Fruit fly (Drosophila melanogaster) whole organism, adult: ENCODE measurements around the gene CG10116.

Experiments
- CG7045 ChIP-seq: fragments of 200-800 bp; sonication (Bioruptor generic); optimal IDR thresholded peaks from 2 replicates; lab custom pipeline; 2017; ENCODE audit warnings: missing biosample characterization, mild to moderate bottlenecking, missing genetic modification characterization
- Hr96 ChIP-seq: fragments of 200-800 bp; sonication (Bioruptor generic); optimal IDR thresholded peaks from 2 replicates; lab custom pipeline; 2016; ENCODE audit warnings: missing biosample characterization, missing genetic modification characterization
- ovo ChIP-seq: fragments of 200-800 bp; sonication (Bioruptor generic); optimal IDR thresholded peaks from 2 replicates; lab custom pipeline; 2016; ENCODE audit warnings: missing biosample characterization, missing genetic modification characterization

- TF ChIP-seq Hr96 (GFP tag; lab: Kevin White, UChicago) (no peak), ovo (GFP tag; lab: Kevin White, UChicago) (no peak), CG7045 (no peak)
These were observed 21.5 kb upstream of the CG10116 start for dm6 chr3L:13478339-13479203.
